Worm (Caenorhabditis elegans) whole organism, L2 larva: ENCODE data around the gene srh-271.
A peak's percentile ranks its signal among the peaks of the same experiment; 100 is the strongest.

Experiments
- C34F6.9 ChIP-seq: fragments of 150-350 bp; optimal IDR thresholded peaks from 2 replicates; lab custom pipeline; 2014; ENCODE audit warnings: missing biosample characterization, missing genetic modification characterization
- F13H6.1 ChIP-seq: sonication (generic microtip); optimal IDR thresholded peaks from 2 replicates; lab custom pipeline; 2016; ENCODE audit warnings: missing genetic modification characterization, missing compliant biosample characterization
- Y55F3AM.14 ChIP-seq: fragments of 200-800 bp; sonication (Bioruptor generic); optimal IDR thresholded peaks from 2 replicates; lab custom pipeline; 2018; ENCODE audit warnings: mild to moderate bottlenecking, missing genetic modification characterization, missing compliant biosample characterization
- ZK546.5 ChIP-seq: sonication (generic microtip); optimal IDR thresholded peaks from 2 replicates; lab custom pipeline; 2017; ENCODE audit warnings: missing biosample characterization, missing genetic modification characterization
- alr-1 ChIP-seq: fragments of 150-350 bp; optimal IDR thresholded peaks from 2 replicates; lab custom pipeline; 2014; ENCODE audit warnings: missing biosample characterization, missing genetic modification characterization
- aly-2 ChIP-seq: fragments of 150-350 bp; optimal IDR thresholded peaks from 2 replicates; lab custom pipeline; 2014; ENCODE audit warnings: missing biosample characterization, missing genetic modification characterization
- ama-1 ChIP-seq: fragments of 150-350 bp; optimal IDR thresholded peaks from 2 replicates; lab custom pipeline; 2018; ENCODE audit warnings: inconsistent platforms
- ceh-16 ChIP-seq: fragments of 150-350 bp; optimal IDR thresholded peaks from 2 replicates; lab custom pipeline; 2014; ENCODE audit warnings: missing biosample characterization, missing genetic modification characterization
- ceh-82 ChIP-seq: fragments of 150-350 bp; optimal IDR thresholded peaks from 2 replicates; lab custom pipeline; 2014; ENCODE audit warnings: missing biosample characterization, missing genetic modification characterization
- crh-2 ChIP-seq: sonication (generic microtip); optimal IDR thresholded peaks from 2 replicates; lab custom pipeline; 2017; ENCODE audit warnings: missing biosample characterization, missing genetic modification characterization
- dmd-4 ChIP-seq: sonication (generic microtip); optimal IDR thresholded peaks from 2 replicates; lab custom pipeline; 2017; ENCODE audit warnings: missing biosample characterization, missing genetic modification characterization
- egl-27 ChIP-seq: sonication (generic microtip); optimal IDR thresholded peaks from 3 replicates; lab custom pipeline; 2017; ENCODE audit warnings: missing biosample characterization, missing genetic modification reagents, missing genetic modification characterization
- elt-1 ChIP-seq: fragments of 150-350 bp; optimal IDR thresholded peaks from 2 replicates; lab custom pipeline; 2014; ENCODE audit warnings: missing biosample characterization, missing genetic modification characterization
- elt-3 ChIP-seq: sonication (generic microtip); optimal IDR thresholded peaks from 2 replicates; lab custom pipeline; 2017; ENCODE audit warnings: missing biosample characterization, missing genetic modification characterization
- gmeb-1 ChIP-seq: fragments of 150-350 bp; optimal IDR thresholded peaks from 2 replicates; lab custom pipeline; 2014; ENCODE audit warnings: missing biosample characterization, missing genetic modification characterization
- lin-11 ChIP-seq: fragments of 150-350 bp; sonication (generic microtip); optimal IDR thresholded peaks from 2 replicates; lab custom pipeline; 2014; ENCODE audit warnings: missing biosample characterization, missing genetic modification characterization, inconsistent platforms, mixed read lengths
- lin-13 ChIP-seq: fragments of 150-350 bp; optimal IDR thresholded peaks from 2 replicates; lab custom pipeline; 2014; ENCODE audit warnings: missing biosample characterization, missing genetic modification reagents, missing genetic modification characterization
- lin-39 ChIP-seq: fragments of 150-350 bp; optimal IDR thresholded peaks from 2 replicates; lab custom pipeline; 2014; ENCODE audit warnings: missing biosample characterization, missing genetic modification reagents, missing genetic modification characterization
- lsy-2 ChIP-seq, 2 experiments: fragments of 150-350 bp in 1 of 2; sonication (generic microtip) in 1 of 2; optimal IDR thresholded peaks; 2 replicates each; lab custom pipeline; 2014 to 2017; ENCODE audit warnings: missing biosample characterization in 2 of 2, missing genetic modification characterization in 2 of 2
- mab-5 ChIP-seq: fragments of 150-350 bp; optimal IDR thresholded peaks from 2 replicates; lab custom pipeline; 2014; ENCODE audit warnings: missing biosample characterization, missing genetic modification characterization
- mdl-1 ChIP-seq, 2 experiments: fragments of 150-350 bp in 1 of 2; sonication (generic microtip) in 1 of 2; optimal IDR thresholded peaks; 2 replicates each; lab custom pipeline; 2017; ENCODE audit warnings: missing biosample characterization in 2 of 2, missing genetic modification characterization in 2 of 2
- nhr-10 ChIP-seq: sonication (generic microtip); optimal IDR thresholded peaks from 2 replicates; lab custom pipeline; 2017; ENCODE audit warnings: missing biosample characterization, missing genetic modification characterization
- nhr-11 ChIP-seq: fragments of 150-350 bp; optimal IDR thresholded peaks from 2 replicates; lab custom pipeline; 2014; ENCODE audit warnings: missing biosample characterization, missing genetic modification characterization
- nhr-12 ChIP-seq: fragments of 150-350 bp; optimal IDR thresholded peaks from 2 replicates; lab custom pipeline; 2014; ENCODE audit warnings: missing biosample characterization, missing genetic modification characterization
- nhr-129 ChIP-seq: fragments of 150-350 bp; optimal IDR thresholded peaks from 2 replicates; lab custom pipeline; 2014; ENCODE audit warnings: missing biosample characterization, missing genetic modification characterization
- nhr-21 ChIP-seq: fragments of 150-350 bp; optimal IDR thresholded peaks from 2 replicates; lab custom pipeline; 2014; ENCODE audit warnings: missing biosample characterization, missing genetic modification characterization
- nhr-237 ChIP-seq: fragments of 150-350 bp; optimal IDR thresholded peaks from 2 replicates; lab custom pipeline; 2014; ENCODE audit warnings: missing biosample characterization, missing genetic modification characterization
- nhr-25 ChIP-seq: fragments of 150-350 bp; sonication (generic microtip); optimal IDR thresholded peaks from 3 replicates; lab custom pipeline; 2014; ENCODE audit warnings: missing biosample characterization, missing genetic modification characterization
- nhr-6 ChIP-seq: fragments of 150-350 bp; optimal IDR thresholded peaks from 2 replicates; lab custom pipeline; 2014; ENCODE audit warnings: missing biosample characterization, missing genetic modification characterization
- nhr-77 ChIP-seq: fragments of 150-350 bp; optimal IDR thresholded peaks from 2 replicates; lab custom pipeline; 2014; ENCODE audit warnings: missing biosample characterization, missing genetic modification characterization
- peb-1 ChIP-seq: fragments of 150-350 bp; optimal IDR thresholded peaks from 2 replicates; lab custom pipeline; 2014; ENCODE audit warnings: missing biosample characterization, missing genetic modification characterization
- sem-4 ChIP-seq: fragments of 150-350 bp; optimal IDR thresholded peaks from 2 replicates; lab custom pipeline; 2014; ENCODE audit warnings: missing biosample characterization, missing genetic modification reagents, missing genetic modification characterization
- sma-3 ChIP-seq: sonication (generic microtip); optimal IDR thresholded peaks from 2 replicates; lab custom pipeline; 2016; ENCODE audit warnings: missing genetic modification reagents, missing genetic modification characterization, missing compliant biosample characterization
- sma-9 ChIP-seq, 2 experiments: fragments of 150-350 bp in 1 of 2; sonication (generic microtip) in 1 of 2; optimal IDR thresholded peaks; 2 replicates each; lab custom pipeline; 2014 to 2016; ENCODE audit warnings: missing genetic modification characterization in 2 of 2, mild to moderate bottlenecking in 1 of 2, missing biosample characterization in 1 of 2, missing compliant biosample characterization in 1 of 2, missing genetic modification reagents in 1 of 2, moderate library complexity in 1 of 2
- snpc-4 ChIP-seq: fragments of 150-350 bp; optimal IDR thresholded peaks from 2 replicates; lab custom pipeline; 2014; ENCODE audit warnings: missing biosample characterization, missing genetic modification characterization
- unc-39 ChIP-seq: fragments of 150-350 bp; optimal IDR thresholded peaks from 2 replicates; lab custom pipeline; 2014; ENCODE audit warnings: missing biosample characterization, missing genetic modification characterization
- unc-55 ChIP-seq: fragments of 150-350 bp; sonication (generic microtip); optimal IDR thresholded peaks from 3 replicates; lab custom pipeline; 2014; ENCODE audit warnings: missing biosample characterization, missing genetic modification reagents, missing genetic modification characterization
- unc-62 ChIP-seq: fragments of 150-350 bp; optimal IDR thresholded peaks from 2 replicates; lab custom pipeline; 2014; ENCODE audit warnings: missing biosample characterization, missing genetic modification reagents, missing genetic modification characterization
- zag-1 ChIP-seq: fragments of 150-350 bp; optimal IDR thresholded peaks from 2 replicates; lab custom pipeline; 2014; ENCODE audit warnings: missing biosample characterization, missing genetic modification characterization
- ztf-1 ChIP-seq: fragments of 200-800 bp; sonication (Bioruptor generic); conservative IDR thresholded peaks from 2 replicates; pipeline ENCODE4 v1.3.6; 2022; ENCODE audit warnings: missing genetic modification characterization, missing compliant biosample characterization
- ztf-4 ChIP-seq: fragments of 150-350 bp; optimal IDR thresholded peaks from 2 replicates; lab custom pipeline; 2014; ENCODE audit warnings: missing biosample characterization, missing genetic modification characterization

srh-271 gene

ce11 chrV:2614986-2615687 lies 6.6 kb downstream of the srh-271 start, which contains the start of gene F53E10.1 (continued):
- TF ChIP-seq nhr-25 (tag; lab: Kevin White, UChicago) (peak; percentile 70), snpc-4 (no peak), unc-55 (no peak), ztf-4 (tag; lab: Kevin White, UChicago) (no peak), zag-1 (tag; lab: Kevin White, UChicago) (no peak), nhr-77 (no peak), sma-9 (GFP tag; optimal IDR thresholded peaks at IDR 0.05; lab: Kevin White, UChicago) (no peak), sma-9 (tag; optimal IDR thresholded peaks at IDR 0.05; lab: Kevin White, UChicago) (no peak), nhr-11 (tag; lab: Kevin White, UChicago) (no peak), mdl-1 (tag; optimal IDR thresholded peaks at IDR 0.05; lab: Kevin White, UChicago) (no peak), nhr-10 (tag; lab: Kevin White, UChicago) (no peak), lin-39 (tag; lab: Kevin White, UChicago) (no peak), Y55F3AM.14 (GFP tag; lab: Kevin White, UChicago) (no peak), nhr-12 (no peak), lsy-2 (tag; optimal IDR thresholded peaks at IDR 0.05; lab: Kevin White, UChicago) (peak in 1 of 2 experiments; percentile 49), unc-62 (no peak)

ce11 chrV:2608352-2608751 lies 13.4 kb downstream of the srh-271 start, which contains the start of gene acr-17:
TSS of gene acr-17 (plus strand) at chrV:2608652.
- TF ChIP-seq peb-1 (no peak), ceh-16 (tag; lab: Kevin White, UChicago) (no peak), nhr-25 (tag; lab: Kevin White, UChicago) (no peak), nhr-12 (no peak), ama-1 (lab: Kevin White, UChicago) (no peak), lin-13 (GFP tag; lab: Kevin White, UChicago) (no peak), nhr-11 (tag; lab: Kevin White, UChicago) (no peak), elt-3 (no peak), gmeb-1 (tag; lab: Kevin White, UChicago) (no peak), unc-39 (tag; lab: Kevin White, UChicago) (no peak), sma-3 (GFP tag; lab: Kevin White, UChicago) (no peak)
- TF ChIP-seq, all 48 proteins: peak for 0

- TF ChIP-seq gmeb-1 (tag; lab: Kevin White, UChicago) (peak; percentile 89), unc-55 (peak; percentile 46), crh-2 (no peak), nhr-25 (tag; lab: Kevin White, UChicago) (no peak), nhr-10 (tag; lab: Kevin White, UChicago) (no peak), egl-27 (no peak), C34F6.9 (peak; percentile 38), lsy-2 (tag; optimal IDR thresholded peaks at IDR 0.05; lab: Kevin White, UChicago) (peak in 1 of 2 experiments; percentile 40)
Measured at ce11 chrV:2603056-2603455, 18.7 kb downstream of the srh-271 start, which contains the start of gene F53E10.6. TSS of gene F53E10.6 (minus strand) at chrV:2603063.

DNA sequence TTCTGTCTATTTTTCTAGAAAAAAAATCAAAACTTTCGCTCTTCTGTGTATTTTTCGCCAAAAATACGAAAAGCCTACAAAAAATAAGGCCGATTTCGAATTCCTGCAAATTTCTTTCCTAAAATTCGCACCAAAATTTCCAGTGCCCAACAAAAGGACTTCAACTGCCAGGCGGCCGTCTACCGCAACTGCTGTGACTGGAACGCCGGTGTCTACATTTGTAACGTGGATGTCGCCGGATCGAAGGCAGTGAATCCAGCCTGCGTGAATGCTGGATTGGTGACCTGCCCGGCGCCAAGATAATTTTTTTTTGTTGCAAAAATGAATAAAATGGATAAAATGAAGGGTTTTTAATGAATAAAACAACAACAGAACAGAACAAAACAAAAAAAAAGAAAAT lies 20.0 kb downstream of the srh-271 start:
- no peak for TF ChIP-seq sma-3 (GFP tag; lab: Kevin White, UChicago)
- TF ChIP-seq ZK546.5 (tag; lab: Kevin White, UChicago): no peak
- TF ChIP-seq aly-2: no peak
- no peak for TF ChIP-seq elt-1 (tag; lab: Kevin White, UChicago)
- no peak for TF ChIP-seq lin-39 (tag; lab: Kevin White, UChicago)
- TF ChIP-seq sem-4 (tag; lab: Kevin White, UChicago): no peak
- no peak for TF ChIP-seq ztf-4 (tag; lab: Kevin White, UChicago)
- no peak for TF ChIP-seq egl-27
- TF ChIP-seq nhr-25 (tag; lab: Kevin White, UChicago): no peak
- TF ChIP-seq nhr-12: no peak
- no peak for TF ChIP-seq nhr-237 (tag; lab: Kevin White, UChicago)
- no peak for TF ChIP-seq unc-39 (tag; lab: Kevin White, UChicago)
- no peak for TF ChIP-seq ceh-82 (tag; lab: Kevin White, UChicago)
- no peak for TF ChIP-seq F13H6.1 (tag; lab: Kevin White, UChicago)

DNA sequence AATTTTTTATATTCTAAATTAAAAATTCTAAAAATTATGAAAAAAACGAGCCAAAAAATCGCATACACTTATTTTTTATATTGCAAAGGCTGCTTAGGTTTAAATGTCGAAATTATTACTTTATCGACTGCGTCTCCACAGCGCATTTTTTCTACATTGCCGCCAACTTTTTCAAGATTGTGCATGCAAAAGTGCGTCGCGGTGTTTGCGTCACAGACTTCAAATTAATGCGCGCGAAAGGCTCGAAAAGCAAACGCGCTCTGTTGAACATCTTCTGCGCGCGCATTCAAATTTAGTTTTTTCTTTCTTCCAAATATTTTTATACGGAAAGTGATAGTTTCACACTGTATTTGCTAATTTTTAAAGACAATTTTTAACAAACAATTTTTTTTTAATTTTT lies 21.2 kb downstream of the srh-271 start:
- TF ChIP-seq crh-2 (peak; percentile 78), ceh-82 (tag; lab: Kevin White, UChicago) (peak; percentile 30), nhr-6 (tag; lab: Kevin White, UChicago) (peak; percentile 24), unc-62 (no peak), snpc-4 (peak; percentile 46), lin-39 (tag; lab: Kevin White, UChicago) (no peak), sma-9 (GFP tag; optimal IDR thresholded peaks at IDR 0.05; lab: Kevin White, UChicago) (peak; percentile 89), sma-9 (tag; optimal IDR thresholded peaks at IDR 0.05; lab: Kevin White, UChicago) (no peak), lsy-2 (tag; optimal IDR thresholded peaks at IDR 0.05; lab: Kevin White, UChicago) (peak; percentile 69 to 90), mab-5 (tag; lab: Kevin White, UChicago) (peak; percentile 33), nhr-21 (tag; lab: Kevin White, UChicago) (peak; percentile 56), unc-55 (peak; percentile 85), ztf-1 (GFP tag; lab: Robert Waterston, UW) (no peak), alr-1 (no peak), sma-3 (GFP tag; lab: Kevin White, UChicago) (peak; percentile 66), ztf-4 (tag; lab: Kevin White, UChicago) (peak; percentile 28), lin-11 (tag; lab: Kevin White, UChicago) (peak; percentile 57), dmd-4 (tag; lab: Kevin White, UChicago) (no peak), nhr-237 (tag; lab: Kevin White, UChicago) (peak; percentile 29), gmeb-1 (tag; lab: Kevin White, UChicago) (peak; percentile 99), C34F6.9 (peak; percentile 69), lin-13 (GFP tag; lab: Kevin White, UChicago) (peak; percentile 88), nhr-129 (tag; lab: Kevin White, UChicago) (peak; percentile 81)
